Fruit fly (Drosophila melanogaster) whole organism, adult: ENCODE data around the gene Vml.

ENCODE experiments used
- CG11617 ChIP-seq: fragments of 200-800 bp; sonication (Bioruptor generic); optimal IDR thresholded peaks from 2 replicates; lab custom pipeline; 2017; ENCODE audit warnings: mild to moderate bottlenecking, missing biosample characterization, missing genetic modification reagents, missing genetic modification characterization
- CG14711 ChIP-seq: fragments of 200-800 bp; sonication (Bioruptor generic); optimal IDR thresholded peaks from 2 replicates; lab custom pipeline; 2018; ENCODE audit warnings: missing biosample characterization, mild to moderate bottlenecking, missing genetic modification characterization, moderate library complexity
- CG33017 ChIP-seq: fragments of 200-800 bp; sonication (Bioruptor generic); optimal IDR thresholded peaks from 2 replicates; lab custom pipeline; 2018; ENCODE audit warnings: missing biosample characterization, mild to moderate bottlenecking, missing genetic modification characterization, moderate library complexity
- CG5204 ChIP-seq: fragments of 200-800 bp; sonication (Bioruptor generic); optimal IDR thresholded peaks from 2 replicates; lab custom pipeline; 2016; ENCODE audit warnings: missing biosample characterization, missing genetic modification characterization
- Clk ChIP-seq: fragments of 200-800 bp; sonication (Bioruptor generic); optimal IDR thresholded peaks from 2 replicates; lab custom pipeline; 2017; ENCODE audit warnings: missing biosample characterization, missing genetic modification characterization
- Mnt ChIP-seq: fragments of 200-800 bp; sonication (Bioruptor generic); optimal IDR thresholded peaks from 2 replicates; lab custom pipeline; 2016; ENCODE audit warnings: missing biosample characterization, mild to moderate bottlenecking, missing genetic modification characterization
- bab1 ChIP-seq: fragments of 200-800 bp; sonication (Bioruptor generic); optimal IDR thresholded peaks from 3 replicates; lab custom pipeline; 2019; ENCODE audit warnings: missing biosample characterization, mild to moderate bottlenecking, missing genetic modification characterization, moderate library complexity
- ovo ChIP-seq: fragments of 200-800 bp; sonication (Bioruptor generic); optimal IDR thresholded peaks from 2 replicates; lab custom pipeline; 2016; ENCODE audit warnings: missing biosample characterization, missing genetic modification characterization
- toe ChIP-seq: fragments of 200-800 bp; sonication (Bioruptor generic); optimal IDR thresholded peaks from 2 replicates; lab custom pipeline; 2016; ENCODE audit warnings: missing biosample characterization, missing genetic modification characterization

- TF ChIP-seq Mnt (GFP tag; lab: Kevin White, UChicago), result peak; percentile 5
- no peak for TF ChIP-seq bab1 (GFP tag; lab: Kevin White, UChicago)
- no peak for TF ChIP-seq CG14711 (tag; lab: Kevin White, UChicago)
- TF ChIP-seq CG5204 (GFP tag; lab: Kevin White, UChicago), result no peak
- TF ChIP-seq ovo (GFP tag; lab: Kevin White, UChicago), result no peak
- no peak for TF ChIP-seq toe (GFP tag; lab: Kevin White, UChicago)
- TF ChIP-seq CG33017 (tag; lab: Kevin White, UChicago), result no peak
- TF ChIP-seq Clk, result no peak
- no peak for TF ChIP-seq CG11617
These were observed 25.9 kb upstream of the Vml start, which contains the start of gene crn for dm6 chrX:2249763-2250162.
